Fruit fly (Drosophila melanogaster): ENCODE results near the gene Gr28a.

- TF ChIP-seq CG33017 (tag; optimal IDR thresholded peaks at IDR 0.05) (no peak), ovo (GFP tag; optimal IDR thresholded peaks at IDR 0.05) (no peak), Hr96 (GFP tag; optimal IDR thresholded peaks at IDR 0.05) (no peak), pad (GFP tag; optimal IDR thresholded peaks at IDR 0.05) (no peak)
Measured at dm6 chr2L:7442929-7443328, 11.1 kb downstream of the Gr28a start.
